Fruit fly (Drosophila melanogaster) whole organism, pupa: Measurements from ENCODE around the gene CG6231.
A peak's percentile ranks its signal among the peaks of the same experiment; 100 is the strongest.

Experiments used
- CG10348 ChIP-seq: fragments of 200-800 bp; sonication (Bioruptor generic); IDR thresholded peaks from 2 replicates; pipeline ENCODE4 v1.3.6; 2022; ENCODE audit warnings: missing biosample characterization, missing genetic modification characterization
- CG12605 ChIP-seq: fragments of 200-800 bp; sonication (Bioruptor generic); IDR thresholded peaks from 2 replicates; pipeline ENCODE4 v1.3.6; 2022; ENCODE audit warnings: missing biosample characterization, missing genetic modification characterization
- CG13204 ChIP-seq: fragments of 200-800 bp; sonication (Bioruptor generic); optimal IDR thresholded peaks from 2 replicates; lab custom pipeline; 2018; ENCODE audit warnings: missing biosample characterization, mild to moderate bottlenecking, missing genetic modification characterization, moderate library complexity
- CG14655 ChIP-seq: fragments of 200-800 bp; sonication (Bioruptor generic); optimal IDR thresholded peaks from 3 replicates; lab custom pipeline; 2017; ENCODE audit warnings: mild to moderate bottlenecking, missing biosample characterization, missing genetic modification reagents, missing genetic modification characterization
- CG15710 ChIP-seq: fragments of 200-800 bp; sonication (Bioruptor generic); optimal IDR thresholded peaks from 2 replicates; lab custom pipeline; 2018; ENCODE audit warnings: missing biosample characterization, mild to moderate bottlenecking, missing genetic modification characterization, moderate library complexity
- CG17806 ChIP-seq: fragments of 200-800 bp; sonication (Bioruptor generic); optimal IDR thresholded peaks from 2 replicates; lab custom pipeline; 2018; ENCODE audit warnings: missing biosample characterization, mild to moderate bottlenecking, missing genetic modification characterization, moderate library complexity
- CG32121 ChIP-seq: fragments of 200-800 bp; sonication (Bioruptor generic); IDR thresholded peaks from 2 replicates; pipeline ENCODE4 v1.3.6; 2022; ENCODE audit warnings: missing biosample characterization, missing genetic modification characterization
- CG34367 ChIP-seq: fragments of 200-800 bp; sonication (Bioruptor generic); optimal IDR thresholded peaks from 2 replicates; lab custom pipeline; 2018; ENCODE audit warnings: missing biosample characterization, mild to moderate bottlenecking, missing genetic modification characterization
- CG4496 ChIP-seq: fragments of 200-800 bp; sonication (Bioruptor generic); IDR thresholded peaks from 3 replicates; pipeline ENCODE4 v1.3.6; 2022; ENCODE audit warnings: missing biosample characterization, missing genetic modification characterization
- CG8159 ChIP-seq: fragments of 200-800 bp; sonication (Bioruptor generic); optimal IDR thresholded peaks from 3 replicates; lab custom pipeline; 2018; ENCODE audit warnings: missing biosample characterization, mild to moderate bottlenecking, missing genetic modification characterization, moderate library complexity
- CG8301 ChIP-seq: fragments of 200-800 bp; sonication (Bioruptor generic); optimal IDR thresholded peaks from 2 replicates; lab custom pipeline; 2018; ENCODE audit warnings: missing biosample characterization, mild to moderate bottlenecking, missing genetic modification characterization
- CG9948 ChIP-seq: fragments of 200-800 bp; sonication (Bioruptor generic); optimal IDR thresholded peaks from 2 replicates; lab custom pipeline; 2018; ENCODE audit warnings: missing biosample characterization, mild to moderate bottlenecking, missing genetic modification characterization, moderate library complexity
- D1 ChIP-seq: fragments of 200-800 bp; sonication (Bioruptor generic); optimal IDR thresholded peaks from 2 replicates; lab custom pipeline; 2018; ENCODE audit warnings: missing biosample characterization, mild to moderate bottlenecking, missing genetic modification characterization, moderate library complexity
- EcR ChIP-seq: fragments of 200-800 bp; sonication (Bioruptor generic); optimal IDR thresholded peaks from 3 replicates; lab custom pipeline; 2019; ENCODE audit warnings: missing biosample characterization, missing genetic modification characterization, mild to moderate bottlenecking, moderate library complexity, missing genetic modification reagents
- Ets98B ChIP-seq: fragments of 200-800 bp; sonication (Bioruptor generic); IDR thresholded peaks from 2 replicates; pipeline ENCODE4 v1.3.6; 2022; ENCODE audit warnings: missing biosample characterization, missing genetic modification characterization
- Pif1A ChIP-seq: fragments of 200-800 bp; sonication (Bioruptor generic); optimal IDR thresholded peaks from 3 replicates; lab custom pipeline; 2016; ENCODE audit warnings: missing biosample characterization, missing genetic modification characterization
- Pif1B ChIP-seq: fragments of 200-800 bp; sonication (Bioruptor generic); optimal IDR thresholded peaks from 3 replicates; lab custom pipeline; 2016; ENCODE audit warnings: missing biosample characterization, missing genetic modification characterization
- Snoo ChIP-seq: fragments of 200-800 bp; sonication (Bioruptor generic); optimal IDR thresholded peaks from 3 replicates; lab custom pipeline; 2017; ENCODE audit warnings: missing biosample characterization, mild to moderate bottlenecking, missing genetic modification characterization, inconsistent platforms
- fd96Ca ChIP-seq: fragments of 200-800 bp; sonication (Bioruptor generic); IDR thresholded peaks from 3 replicates; pipeline ENCODE4 v1.3.6; 2022; ENCODE audit warnings: missing biosample characterization, missing genetic modification characterization
- gl ChIP-seq: fragments of 200-800 bp; sonication (Bioruptor generic); optimal IDR thresholded peaks from 2 replicates; lab custom pipeline; 2018; ENCODE audit warnings: missing biosample characterization, mild to moderate bottlenecking, missing genetic modification characterization
- rn ChIP-seq: fragments of 200-800 bp; sonication (Bioruptor generic); IDR thresholded peaks from 2 replicates; pipeline ENCODE4 v1.3.6; 2022; ENCODE audit warnings: missing biosample characterization, missing genetic modification characterization

Gene CG6231

DNA sequence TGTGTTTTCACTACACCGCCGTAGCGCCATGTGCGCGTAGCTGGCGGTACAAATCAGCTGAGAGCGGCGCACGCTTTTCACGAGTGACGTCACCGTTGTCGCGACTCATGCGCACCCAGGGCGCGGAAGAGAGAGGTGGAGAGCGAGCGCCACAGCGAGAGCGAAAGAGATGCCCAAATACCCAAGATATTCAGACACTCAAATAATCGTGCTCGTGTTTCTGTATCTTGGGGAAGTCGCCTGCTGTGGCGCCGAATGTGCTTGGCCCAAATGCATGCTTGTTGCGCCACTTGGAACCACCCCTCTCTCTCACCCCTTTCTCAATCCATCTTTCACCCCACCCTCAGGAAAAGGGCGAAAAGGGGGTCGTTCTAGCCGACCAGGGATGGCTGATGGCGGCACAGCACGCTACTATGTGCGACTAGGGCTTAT, at the start of gene CG6231:
CG6231 (minus strand) TSS at position 34 of the 432 bp plus-strand sequence.
- TF ChIP-seq CG32121 (GFP tag; lab: Robert Waterston, UW) (0 out of 2 replicates have a peak, but pooled peaks have one; percentile 42), CG8301 (tag; lab: Kevin White, UChicago) (no peak), fd96Ca (GFP tag; lab: Robert Waterston, UW) (no peak), D1 (tag; lab: Kevin White, UChicago) (no peak), Snoo (no peak), CG13204 (GFP tag; lab: Kevin White, UChicago) (peak; percentile 92), Ets98B (GFP tag; lab: Robert Waterston, UW) (no peak; the same call in 1 of the 2 replicates), EcR (no peak), CG12605 (no peak; the same call in 1 of the 2 replicates)

- no peak for TF ChIP-seq CG8301 (tag; lab: Kevin White, UChicago)
- no peak for TF ChIP-seq CG13204 (GFP tag; lab: Kevin White, UChicago)
- no peak for TF ChIP-seq CG17806 (tag; lab: Kevin White, UChicago)
- no peak for TF ChIP-seq fd96Ca (GFP tag; lab: Robert Waterston, UW)
- TF ChIP-seq CG14655: no peak
- TF ChIP-seq CG4496 (GFP tag; lab: Robert Waterston, UW): no peak
- TF ChIP-seq CG34367 (tag; lab: Kevin White, UChicago): no peak
- no peak for TF ChIP-seq rn (GFP tag; lab: Robert Waterston, UW)
- TF ChIP-seq gl (tag; lab: Kevin White, UChicago): no peak
- TF ChIP-seq CG10348 (GFP tag; lab: Robert Waterston, UW): no peak
- no peak for TF ChIP-seq D1 (tag; lab: Kevin White, UChicago)
- TF ChIP-seq Pif1B (GFP tag; lab: Kevin White, UChicago): no peak
- TF ChIP-seq CG32121 (GFP tag; lab: Robert Waterston, UW): no peak
- TF ChIP-seq CG15710 (tag; lab: Kevin White, UChicago): no peak
- no peak for TF ChIP-seq CG12605
- no peak for TF ChIP-seq CG8159 (tag; lab: Kevin White, UChicago)
Measured at dm6 chr3R:19679832-19680231, 47.3 kb upstream of the CG6231 start.

DNA sequence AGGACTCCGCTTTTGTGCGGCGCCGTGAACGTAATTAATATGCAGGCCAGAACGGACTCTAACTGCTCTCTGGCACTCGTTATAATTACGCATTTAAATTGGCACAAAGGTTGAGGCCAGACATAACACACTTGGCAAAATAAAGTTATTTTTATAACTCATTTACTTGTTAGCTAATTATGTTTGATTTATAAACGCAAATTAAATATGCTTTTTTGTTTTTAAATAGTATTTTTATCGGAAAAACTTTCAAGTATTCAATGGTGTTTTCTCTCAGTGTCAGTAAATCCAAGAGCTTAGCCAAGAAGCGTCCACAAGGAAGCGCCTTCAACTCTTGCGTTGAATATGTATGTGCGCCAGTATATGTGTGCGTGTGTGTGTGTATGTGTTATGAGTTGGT, 40.4 kb upstream of the CG6231 start:
- TF ChIP-seq Pif1A (GFP tag; lab: Kevin White, UChicago): peak; percentile 24
- no peak for TF ChIP-seq CG14655
- TF ChIP-seq fd96Ca (GFP tag; lab: Robert Waterston, UW): no peak
- TF ChIP-seq CG34367 (tag; lab: Kevin White, UChicago): no peak
- TF ChIP-seq CG4496 (GFP tag; lab: Robert Waterston, UW): no peak
- peak; percentile 20 for TF ChIP-seq CG15710 (tag; lab: Kevin White, UChicago)
- no peak for TF ChIP-seq CG17806 (tag; lab: Kevin White, UChicago)
- TF ChIP-seq Pif1B (GFP tag; lab: Kevin White, UChicago): no peak
- TF ChIP-seq CG8159 (tag; lab: Kevin White, UChicago): peak; percentile 29
- TF ChIP-seq CG9948 (tag; lab: Kevin White, UChicago): no peak
- TF ChIP-seq CG32121 (GFP tag; lab: Robert Waterston, UW): no peak; the same call in 1 of the 2 replicates
- TF ChIP-seq EcR: no peak
- no peak for TF ChIP-seq gl (tag; lab: Kevin White, UChicago)
- no peak for TF ChIP-seq CG10348 (GFP tag; lab: Robert Waterston, UW)
- TF ChIP-seq CG8301 (tag; lab: Kevin White, UChicago): no peak
- no peak for TF ChIP-seq Ets98B (GFP tag; lab: Robert Waterston, UW)
- TF ChIP-seq D1 (tag; lab: Kevin White, UChicago): no peak
- no peak for TF ChIP-seq rn (GFP tag; lab: Robert Waterston, UW)
- no peak for TF ChIP-seq Snoo
- TF ChIP-seq CG13204 (GFP tag; lab: Kevin White, UChicago): no peak
- TF ChIP-seq CG12605: no peak

dm6 chr3R:19672136-19672535, 39.6 kb upstream of the CG6231 start:
- TF ChIP-seq CG8301 (tag; lab: Kevin White, UChicago) (no peak), CG14655 (no peak), CG15710 (tag; lab: Kevin White, UChicago) (no peak), CG4496 (GFP tag; lab: Robert Waterston, UW) (no peak), Pif1B (GFP tag; lab: Kevin White, UChicago) (no peak), rn (GFP tag; lab: Robert Waterston, UW) (no peak), gl (tag; lab: Kevin White, UChicago) (no peak), Pif1A (GFP tag; lab: Kevin White, UChicago) (no peak), CG8159 (tag; lab: Kevin White, UChicago) (no peak), CG32121 (GFP tag; lab: Robert Waterston, UW) (no peak), CG9948 (tag; lab: Kevin White, UChicago) (no peak)

DNA sequence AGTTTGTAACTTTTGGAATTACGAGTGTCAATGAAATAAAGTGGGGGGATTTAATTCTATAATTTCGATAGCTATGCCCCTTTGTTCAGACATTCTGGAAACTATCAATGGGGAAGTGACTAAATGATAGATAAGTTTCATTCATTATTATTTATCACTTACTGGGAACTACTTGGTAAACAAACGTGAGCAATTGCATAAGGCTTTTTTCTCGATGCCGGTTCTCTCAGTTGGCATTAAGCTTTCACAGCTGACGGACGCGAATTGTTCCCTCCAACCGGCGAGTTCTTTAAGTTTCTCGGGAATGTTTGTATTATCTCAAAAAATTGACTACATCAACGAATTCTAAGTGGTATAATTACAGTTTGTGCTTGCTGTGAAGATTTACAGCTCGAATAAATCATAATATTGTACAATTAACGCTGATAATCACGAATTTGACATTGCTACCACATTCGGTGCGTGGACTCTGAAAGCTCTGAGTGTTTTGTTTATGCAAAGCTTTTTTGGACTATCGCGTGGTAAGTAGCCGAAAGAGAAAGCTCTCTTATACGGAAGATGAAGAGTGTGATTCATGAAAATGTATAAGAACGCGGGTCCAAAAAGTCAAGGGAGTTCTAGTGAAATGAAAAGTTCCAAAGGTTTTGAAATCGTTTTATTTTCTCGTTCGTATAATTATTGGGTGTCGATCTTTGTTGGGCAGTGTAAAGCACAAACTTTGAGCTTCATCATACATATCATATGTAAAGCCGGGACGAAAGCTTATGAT, 38.9 kb upstream of the CG6231 start, which contains the start of gene Naam:
Naam (plus strand) TSS at position 228 of the 769 bp plus-strand sequence.
- TF ChIP-seq CG17806 (tag; lab: Kevin White, UChicago) (peak; percentile 62), D1 (tag; lab: Kevin White, UChicago) (no peak), fd96Ca (GFP tag; lab: Robert Waterston, UW) (peak; percentile 83), CG32121 (GFP tag; lab: Robert Waterston, UW) (peak; percentile 78), Ets98B (GFP tag; lab: Robert Waterston, UW) (peak; percentile 90), CG12605 (peak; percentile 51), CG8301 (tag; lab: Kevin White, UChicago) (peak; percentile 68), CG10348 (GFP tag; lab: Robert Waterston, UW) (no peak), Pif1A (GFP tag; lab: Kevin White, UChicago) (peak; percentile 73), gl (tag; lab: Kevin White, UChicago) (peak; percentile 19), CG34367 (tag; lab: Kevin White, UChicago) (peak; percentile 29), CG9948 (tag; lab: Kevin White, UChicago) (peak; percentile 57), rn (GFP tag; lab: Robert Waterston, UW) (peak; percentile 41; the same call in 1 of the 2 replicates), CG14655 (peak; percentile 62), CG8159 (tag; lab: Kevin White, UChicago) (peak; percentile 60), CG13204 (GFP tag; lab: Kevin White, UChicago) (no peak), EcR (no peak), Snoo (peak; percentile 68), Pif1B (GFP tag; lab: Kevin White, UChicago) (peak; percentile 74), CG15710 (tag; lab: Kevin White, UChicago) (no peak), CG4496 (GFP tag; lab: Robert Waterston, UW) (peak; percentile 90)
